Worm (Caenorhabditis elegans) whole organism, L3 larva: ENCODE data around the gene spl-2.

Experiments used
- R02D3.7 ChIP-seq: fragments of 150-350 bp; optimal IDR thresholded peaks from 2 replicates; lab custom pipeline; 2014; ENCODE audit warnings: missing biosample characterization, missing genetic modification characterization
- ZK546.5 ChIP-seq: sonication (generic microtip); optimal IDR thresholded peaks from 2 replicates; lab custom pipeline; 2017; ENCODE audit warnings: missing biosample characterization, missing genetic modification characterization
- aly-2 ChIP-seq: fragments of 150-350 bp; optimal IDR thresholded peaks from 2 replicates; lab custom pipeline; 2014; ENCODE audit warnings: missing biosample characterization, missing genetic modification characterization
- ama-1 ChIP-seq: fragments of 150-350 bp; optimal IDR thresholded peaks from 2 replicates; lab custom pipeline; 2018
- ceh-28 ChIP-seq: fragments of 150-350 bp; optimal IDR thresholded peaks from 2 replicates; lab custom pipeline; 2014; ENCODE audit warnings: missing biosample characterization, missing genetic modification reagents, missing genetic modification characterization
- ceh-82 ChIP-seq: fragments of 150-350 bp; optimal IDR thresholded peaks from 2 replicates; lab custom pipeline; 2014; ENCODE audit warnings: missing biosample characterization, missing genetic modification characterization
- daf-12 ChIP-seq: fragments of 150-350 bp; optimal IDR thresholded peaks from 2 replicates; lab custom pipeline; 2014; ENCODE audit warnings: missing biosample characterization, missing genetic modification reagents, missing genetic modification characterization
- egl-27 ChIP-seq: sonication (generic microtip); optimal IDR thresholded peaks from 4 replicates; lab custom pipeline; 2017; ENCODE audit warnings: missing biosample characterization, missing genetic modification reagents, missing genetic modification characterization
- egl-5 ChIP-seq: fragments of 150-350 bp; optimal IDR thresholded peaks from 2 replicates; lab custom pipeline; 2017; ENCODE audit warnings: missing biosample characterization, missing genetic modification reagents, missing genetic modification characterization, inconsistent platforms
- elt-1 ChIP-seq: fragments of 150-350 bp; optimal IDR thresholded peaks from 2 replicates; lab custom pipeline; 2014; ENCODE audit warnings: missing biosample characterization, missing genetic modification characterization
- elt-2 ChIP-seq: sonication (generic microtip); optimal IDR thresholded peaks from 2 replicates; lab custom pipeline; 2016; ENCODE audit warnings: missing genetic modification reagents, mild to moderate bottlenecking, missing genetic modification characterization, missing compliant biosample characterization
- eor-1 ChIP-seq, 2 experiments: fragments of 150-350 bp; optimal IDR thresholded peaks; 2 replicates each; lab custom pipeline; 2014 to 2018; ENCODE audit warnings: missing biosample characterization in 2 of 2, missing genetic modification characterization in 2 of 2
- fkh-10 ChIP-seq: sonication (generic microtip); optimal IDR thresholded peaks from 2 replicates; lab custom pipeline; 2017; ENCODE audit warnings: missing biosample characterization, missing genetic modification reagents, missing genetic modification characterization
- fos-1 ChIP-seq: fragments of 150-350 bp; optimal IDR thresholded peaks from 2 replicates; lab custom pipeline; 2014; ENCODE audit warnings: missing biosample characterization, missing genetic modification characterization
- hmg-11 ChIP-seq: sonication (generic microtip); optimal IDR thresholded peaks from 2 replicates; lab custom pipeline; 2016; ENCODE audit warnings: missing genetic modification characterization, missing compliant biosample characterization
- jun-1 ChIP-seq: fragments of 150-350 bp; optimal IDR thresholded peaks from 2 replicates; lab custom pipeline; 2014; ENCODE audit warnings: missing biosample characterization, missing genetic modification reagents, missing genetic modification characterization
- lin-15B ChIP-seq: fragments of 150-350 bp; optimal IDR thresholded peaks from 2 replicates; lab custom pipeline; 2014; ENCODE audit warnings: missing biosample characterization, missing genetic modification characterization
- lin-39 ChIP-seq: fragments of 150-350 bp; optimal IDR thresholded peaks from 2 replicates; lab custom pipeline; 2018; ENCODE audit warnings: missing biosample characterization, missing genetic modification reagents, missing genetic modification characterization
- lsy-12 ChIP-seq: sonication (generic microtip); optimal IDR thresholded peaks from 2 replicates; lab custom pipeline; 2016; ENCODE audit warnings: mild to moderate bottlenecking, missing genetic modification characterization, missing compliant biosample characterization
- mml-1 ChIP-seq: fragments of 150-350 bp; sonication (generic microtip); optimal IDR thresholded peaks from 3 replicates; lab custom pipeline; 2014; ENCODE audit warnings: missing biosample characterization, missing genetic modification characterization
- nfya-1 ChIP-seq: sonication (generic microtip); optimal IDR thresholded peaks from 2 replicates; lab custom pipeline; 2017; ENCODE audit warnings: missing genetic modification characterization, mild to moderate bottlenecking, missing compliant biosample characterization, antibody characterized with exemption, moderate library complexity; ENCODE audit not compliant: insufficient read depth
- nhr-12 ChIP-seq: fragments of 150-350 bp; optimal IDR thresholded peaks from 2 replicates; lab custom pipeline; 2014; ENCODE audit warnings: missing biosample characterization, missing genetic modification characterization
- nhr-23 ChIP-seq: fragments of 150-350 bp; optimal IDR thresholded peaks from 2 replicates; lab custom pipeline; 2014; ENCODE audit warnings: missing biosample characterization, missing genetic modification reagents, missing genetic modification characterization
- nhr-25 ChIP-seq: sonication (generic microtip); optimal IDR thresholded peaks from 2 replicates; lab custom pipeline; 2017; ENCODE audit warnings: missing biosample characterization, missing genetic modification characterization
- nhr-43 ChIP-seq: sonication (generic microtip); optimal IDR thresholded peaks from 2 replicates; lab custom pipeline; 2016; ENCODE audit warnings: mild to moderate bottlenecking, missing genetic modification characterization, missing compliant biosample characterization; ENCODE audit not compliant: poor library complexity, severe bottlenecking
- nhr-76 ChIP-seq: fragments of 150-350 bp; sonication (generic microtip); optimal IDR thresholded peaks from 5 replicates; lab custom pipeline; 2014; ENCODE audit warnings: missing biosample characterization, missing genetic modification characterization
- nhr-77 ChIP-seq: fragments of 150-350 bp; optimal IDR thresholded peaks from 2 replicates; lab custom pipeline; 2014; ENCODE audit warnings: missing biosample characterization, missing genetic modification characterization
- pha-4 ChIP-seq: fragments of 150-350 bp; optimal IDR thresholded peaks from 2 replicates; lab custom pipeline; 2014; ENCODE audit warnings: missing biosample characterization, missing genetic modification reagents, missing genetic modification characterization
- pqm-1 ChIP-seq: fragments of 150-350 bp; optimal IDR thresholded peaks from 2 replicates; lab custom pipeline; 2017; ENCODE audit warnings: missing biosample characterization, missing genetic modification characterization, inconsistent platforms
- sea-2 ChIP-seq: fragments of 150-350 bp; sonication (generic microtip); optimal IDR thresholded peaks from 4 replicates; lab custom pipeline; 2014; ENCODE audit warnings: missing biosample characterization, missing genetic modification reagents, missing genetic modification characterization
- skn-1 ChIP-seq: fragments of 150-350 bp; optimal IDR thresholded peaks from 2 replicates; lab custom pipeline; 2014; ENCODE audit warnings: missing biosample characterization, missing genetic modification characterization
- snpc-4 ChIP-seq: fragments of 150-350 bp; optimal IDR thresholded peaks from 2 replicates; lab custom pipeline; 2014; ENCODE audit warnings: missing biosample characterization, missing genetic modification characterization
- tbx-2 ChIP-seq: sonication (generic microtip); optimal IDR thresholded peaks from 2 replicates; lab custom pipeline; 2016; ENCODE audit warnings: mild to moderate bottlenecking, missing genetic modification characterization, missing compliant biosample characterization
- unc-62 ChIP-seq: fragments of 150-350 bp; sonication (generic microtip); optimal IDR thresholded peaks from 4 replicates; lab custom pipeline; 2014; ENCODE audit warnings: missing biosample characterization, missing genetic modification reagents, missing genetic modification characterization
- ztf-11 ChIP-seq: fragments of 150-350 bp; optimal IDR thresholded peaks from 2 replicates; lab custom pipeline; 2014; ENCODE audit warnings: missing biosample characterization, missing genetic modification characterization
- ztf-4 ChIP-seq: fragments of 150-350 bp; optimal IDR thresholded peaks from 2 replicates; lab custom pipeline; 2014; ENCODE audit warnings: missing biosample characterization, missing genetic modification characterization

spl-2 gene

DNA sequence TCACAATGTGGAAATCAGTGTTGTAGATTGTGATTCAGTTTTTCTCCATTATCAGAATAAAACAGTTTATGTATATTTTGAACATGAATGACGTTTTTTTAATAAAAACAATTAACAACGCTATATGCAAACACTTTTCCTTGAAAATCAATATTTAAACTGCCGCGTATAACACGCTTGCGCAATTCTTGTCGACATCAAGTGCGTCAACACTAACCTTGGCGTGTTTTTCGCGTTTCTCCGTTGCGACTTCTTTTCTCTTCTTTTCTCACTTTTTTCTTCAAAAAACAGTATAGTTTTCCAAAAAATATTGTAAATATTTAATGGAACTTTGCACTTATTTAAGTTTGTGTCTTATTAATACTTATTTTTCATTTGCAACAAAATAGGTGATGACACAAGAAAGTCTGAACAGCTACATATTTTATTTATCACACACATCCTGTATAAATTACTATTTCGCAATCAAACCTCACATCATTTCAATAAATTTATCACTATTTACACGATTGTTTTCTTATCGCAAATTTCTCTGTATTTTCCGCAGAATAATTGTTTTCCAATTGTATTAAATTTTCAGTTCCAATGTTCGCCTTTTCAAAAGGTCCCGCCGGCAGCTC, 28.6 kb upstream of the spl-2 start, which contains the start of gene spas-1:
Gene spas-1, plus strand, starts transcription at position 572 of the 620 bp plus-strand sequence.
- TF ChIP-seq nfya-1 (tag; lab: Kevin White, UChicago) (peak; percentile 85), egl-5 (peak; percentile 67), ceh-82 (tag; lab: Kevin White, UChicago) (peak; percentile 19), elt-2 (tag; lab: Kevin White, UChicago) (peak; percentile 71), nhr-25 (tag; lab: Kevin White, UChicago) (peak; percentile 84), elt-1 (tag; lab: Kevin White, UChicago) (peak; percentile 37), ceh-28 (tag; lab: Kevin White, UChicago) (peak; percentile 82), ZK546.5 (no peak), R02D3.7 (peak; percentile 75), fkh-10 (GFP tag; lab: Kevin White, UChicago) (no peak), eor-1 (tag; optimal IDR thresholded peaks at IDR 0.05; lab: Kevin White, UChicago) (no peak), pqm-1 (tag; lab: Kevin White, UChicago) (peak; percentile 73), jun-1 (peak; percentile 71), egl-27 (tag; lab: Kevin White, UChicago) (peak; percentile 25), mml-1 (tag; lab: Kevin White, UChicago) (no peak), lin-15B (tag; lab: Kevin White, UChicago) (peak; percentile 88), lin-39 (tag; lab: Kevin White, UChicago) (peak; percentile 7), hmg-11 (tag; lab: Kevin White, UChicago) (peak; percentile 71), tbx-2 (tag; lab: Kevin White, UChicago) (peak; percentile 76), fos-1 (no peak), daf-12 (tag; lab: Kevin White, UChicago) (no peak), nhr-23 (tag; lab: Kevin White, UChicago) (peak; percentile 89), snpc-4 (tag; lab: Kevin White, UChicago) (peak; percentile 88), lsy-12 (tag; lab: Kevin White, UChicago) (peak; percentile 73), ama-1 (lab: Kevin White, UChicago) (peak; percentile 41), unc-62 (GFP tag; lab: Kevin White, UChicago) (peak; percentile 60), nhr-12 (no peak), nhr-43 (tag; lab: Kevin White, UChicago) (peak; percentile 77), pha-4 (peak; percentile 95)

DNA sequence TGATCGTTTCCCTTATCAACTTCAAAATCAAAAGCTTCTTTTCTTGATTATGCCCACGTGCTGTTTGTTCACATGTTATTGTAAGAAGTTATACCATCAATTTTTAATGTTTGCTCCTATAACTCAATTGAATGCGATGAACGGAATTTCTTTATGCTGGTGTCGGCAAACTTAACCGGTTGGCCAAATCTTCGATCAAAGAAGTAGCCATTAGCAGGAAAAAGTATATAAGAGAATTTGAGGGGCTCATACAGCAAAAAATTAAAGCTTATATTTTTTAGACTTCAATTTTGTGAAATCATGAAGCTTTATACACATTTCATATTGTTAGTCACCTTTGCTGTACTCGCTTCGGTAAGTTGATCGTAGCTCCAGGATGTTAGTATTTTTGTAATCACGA, 27.1 kb upstream of the spl-2 start, which contains the start of gene pqn-16:
Gene pqn-16, plus strand, starts transcription at position 301 of the 400 bp plus-strand sequence.
- TF ChIP-seq aly-2 (tag; lab: Kevin White, UChicago) (no peak), nhr-43 (tag; lab: Kevin White, UChicago) (no peak), nhr-25 (tag; lab: Kevin White, UChicago) (no peak), fkh-10 (GFP tag; lab: Kevin White, UChicago) (no peak), ama-1 (lab: Kevin White, UChicago) (no peak), ztf-4 (tag; lab: Kevin White, UChicago) (no peak), daf-12 (tag; lab: Kevin White, UChicago) (no peak), jun-1 (no peak), nhr-23 (tag; lab: Kevin White, UChicago) (no peak), nhr-77 (no peak), skn-1 (tag; lab: Kevin White, UChicago) (no peak)

DNA sequence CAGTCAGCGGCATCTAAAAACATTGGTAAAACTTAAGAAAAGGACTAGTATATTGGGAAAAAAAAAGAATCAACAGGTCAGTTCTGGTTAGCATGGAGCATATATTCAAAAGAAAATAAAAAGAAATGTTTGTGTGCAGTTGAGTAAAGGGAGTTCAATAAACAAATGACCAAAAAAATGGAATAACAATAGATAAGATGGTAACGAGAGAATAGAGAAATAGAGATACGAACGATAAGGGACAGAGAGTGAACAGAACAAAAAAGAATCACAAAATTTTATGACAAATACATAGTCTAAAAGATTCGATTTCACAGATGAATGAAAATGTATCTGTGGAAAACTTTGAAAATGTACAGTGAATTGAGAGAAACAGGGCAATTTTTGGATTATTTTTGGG, 26.3 kb upstream of the spl-2 start, which contains the start of gene gad-3:
Gene gad-3, minus strand, starts transcription at position 17 of the 400 bp plus-strand sequence.
- TF ChIP-seq elt-2 (tag; lab: Kevin White, UChicago) (peak; percentile 63), lsy-12 (tag; lab: Kevin White, UChicago) (no peak), skn-1 (tag; lab: Kevin White, UChicago) (no peak), aly-2 (tag; lab: Kevin White, UChicago) (no peak), nhr-77 (no peak), mml-1 (tag; lab: Kevin White, UChicago) (no peak), nhr-76 (no peak), pha-4 (peak; percentile 52), ama-1 (lab: Kevin White, UChicago) (no peak), sea-2 (no peak), ztf-11 (tag; lab: Kevin White, UChicago) (no peak), pqm-1 (tag; lab: Kevin White, UChicago) (peak; percentile 52), lin-15B (tag; lab: Kevin White, UChicago) (no peak)
- TF ChIP-seq, all 47 proteins: peak for 3
